Worm (Caenorhabditis elegans) whole organism, L1 larva: Measurements from ENCODE around the gene F23H12.3.
A peak's percentile ranks its signal among the peaks of the same experiment; 100 is the strongest.

Source experiments
- C04F5.9 ChIP-seq: sonication (generic microtip); optimal IDR thresholded peaks from 2 replicates; lab custom pipeline; 2016; ENCODE audit warnings: missing genetic modification characterization, missing compliant biosample characterization
- C16A3.4 ChIP-seq: fragments of 150-350 bp; optimal IDR thresholded peaks from 2 replicates; lab custom pipeline; 2014; ENCODE audit warnings: missing biosample characterization, missing genetic modification characterization
- C34B4.2 ChIP-seq: sonication (generic microtip); optimal IDR thresholded peaks from 2 replicates; lab custom pipeline; 2017; ENCODE audit warnings: mild to moderate bottlenecking, missing genetic modification characterization, missing compliant biosample characterization
- Y116A8C.19 ChIP-seq: sonication (generic microtip); optimal IDR thresholded peaks from 2 replicates; lab custom pipeline; 2016; ENCODE audit warnings: missing compliant biosample characterization, missing genetic modification characterization, borderline replicate concordance
- aly-2 ChIP-seq: fragments of 150-350 bp; optimal IDR thresholded peaks from 2 replicates; lab custom pipeline; 2014; ENCODE audit warnings: missing biosample characterization, missing genetic modification characterization
- ama-1 ChIP-seq: fragments of 150-350 bp; optimal IDR thresholded peaks from 2 replicates; lab custom pipeline; 2014
- ceh-8 ChIP-seq: fragments of 200-800 bp; sonication (Bioruptor generic); optimal IDR thresholded peaks from 2 replicates; lab custom pipeline; 2018; ENCODE audit warnings: mild to moderate bottlenecking, missing genetic modification characterization, moderate library complexity, missing compliant biosample characterization
- ceh-88 ChIP-seq: fragments of 200-800 bp; sonication (Bioruptor generic); IDR thresholded peaks from 2 replicates; pipeline ENCODE4 v1.3.6; 2022; ENCODE audit warnings: missing genetic modification characterization, missing compliant biosample characterization
- ceh-90 ChIP-seq: sonication (generic microtip); optimal IDR thresholded peaks from 2 replicates; lab custom pipeline; 2016; ENCODE audit warnings: missing genetic modification characterization, missing compliant biosample characterization
- efl-1 ChIP-seq, 4 experiments: fragments of 150-350 bp; optimal IDR thresholded peaks in 3 of 4; peaks in 1 of 4; 1 replicate in 1 of 4; 2 replicates in 3 of 4; lab custom pipeline; 2014; ENCODE audit warnings: missing biosample characterization in 2 of 4, missing genetic modification characterization in 2 of 4, missing genetic modification reagents in 2 of 4
- efl-3 ChIP-seq: fragments of 200-800 bp; sonication (Bioruptor generic); optimal IDR thresholded peaks from 2 replicates; lab custom pipeline; 2018; ENCODE audit warnings: mild to moderate bottlenecking, missing genetic modification characterization, missing compliant biosample characterization
- egl-27 ChIP-seq, 2 experiments: fragments of 150-350 bp in 1 of 2; sonication (generic microtip); optimal IDR thresholded peaks; 3 replicates each; lab custom pipeline; 2017 to 2018; ENCODE audit warnings: missing biosample characterization in 2 of 2, missing genetic modification characterization in 2 of 2, missing genetic modification reagents in 2 of 2
- elt-2 ChIP-seq: sonication (generic microtip); optimal IDR thresholded peaks from 2 replicates; lab custom pipeline; 2016; ENCODE audit warnings: missing genetic modification characterization, mild to moderate bottlenecking, inconsistent platforms, missing compliant biosample characterization, missing genetic modification reagents
- ets-5 ChIP-seq: fragments of 200-800 bp; sonication (Bioruptor generic); IDR thresholded peaks from 2 replicates; pipeline ENCODE4 v1.3.6; 2022; ENCODE audit warnings: missing genetic modification characterization, missing compliant biosample characterization
- fkh-4 ChIP-seq: sonication (generic microtip); optimal IDR thresholded peaks from 2 replicates; lab custom pipeline; 2016; ENCODE audit warnings: missing compliant biosample characterization, missing genetic modification characterization, borderline replicate concordance
- fos-1 ChIP-seq: fragments of 150-350 bp; optimal IDR thresholded peaks from 2 replicates; lab custom pipeline; 2014; ENCODE audit warnings: missing biosample characterization, missing genetic modification characterization
- grh-1 ChIP-seq: fragments of 200-800 bp; sonication (Bioruptor generic); IDR thresholded peaks from 2 replicates; pipeline ENCODE4 v1.3.6; 2022; ENCODE audit warnings: missing genetic modification reagents, missing genetic modification characterization, missing compliant biosample characterization
- jun-1 ChIP-seq: fragments of 150-350 bp; optimal IDR thresholded peaks from 2 replicates; lab custom pipeline; 2014; ENCODE audit warnings: missing biosample characterization, missing genetic modification reagents, missing genetic modification characterization
- lin-13 ChIP-seq: fragments of 150-350 bp; optimal IDR thresholded peaks from 2 replicates; lab custom pipeline; 2014; ENCODE audit warnings: missing biosample characterization, missing genetic modification reagents, missing genetic modification characterization
- lin-14 ChIP-seq: fragments of 200-800 bp; sonication (Bioruptor generic); optimal IDR thresholded peaks from 2 replicates; lab custom pipeline; 2018; ENCODE audit warnings: mild to moderate bottlenecking, missing genetic modification characterization, moderate library complexity, missing compliant biosample characterization
- lin-15B ChIP-seq: fragments of 150-350 bp; sonication (generic microtip); optimal IDR thresholded peaks from 3 replicates; lab custom pipeline; 2014; ENCODE audit warnings: missing biosample characterization, missing genetic modification characterization
- lsy-2 ChIP-seq, 2 experiments: fragments of 150-350 bp; optimal IDR thresholded peaks; 2 replicates each; lab custom pipeline; 2014; ENCODE audit warnings: missing biosample characterization in 2 of 2, missing genetic modification characterization in 2 of 2
- mab-9 ChIP-seq: fragments of 200-800 bp; sonication (Bioruptor generic); IDR thresholded peaks from 2 replicates; pipeline ENCODE4 v1.3.6; 2022; ENCODE audit warnings: missing genetic modification reagents, missing genetic modification characterization, missing compliant biosample characterization
- mdl-1 ChIP-seq, 2 experiments: fragments of 150-350 bp; optimal IDR thresholded peaks; 2 replicates each; lab custom pipeline; 2014 to 2017; ENCODE audit warnings: missing biosample characterization in 2 of 2, missing genetic modification characterization in 2 of 2, inconsistent platforms in 1 of 2
- mef-2 ChIP-seq: fragments of 150-350 bp; optimal IDR thresholded peaks from 2 replicates; lab custom pipeline; 2014; ENCODE audit warnings: missing biosample characterization, missing genetic modification characterization
- mep-1 ChIP-seq: fragments of 150-350 bp; optimal IDR thresholded peaks from 2 replicates; lab custom pipeline; 2014; ENCODE audit warnings: missing biosample characterization, missing genetic modification characterization
- nhr-19 ChIP-seq: fragments of 200-800 bp; sonication (Bioruptor generic); conservative IDR thresholded peaks from 2 replicates; pipeline ENCODE4 v1.3.6; 2022; ENCODE audit warnings: missing genetic modification characterization, missing compliant biosample characterization
- nhr-237 ChIP-seq: fragments of 150-350 bp; optimal IDR thresholded peaks from 2 replicates; lab custom pipeline; 2014; ENCODE audit warnings: missing biosample characterization, missing genetic modification characterization
- nhr-28 ChIP-seq: fragments of 150-350 bp; optimal IDR thresholded peaks from 2 replicates; lab custom pipeline; 2014; ENCODE audit warnings: missing biosample characterization, missing genetic modification characterization
- nhr-47 ChIP-seq: sonication (generic microtip); optimal IDR thresholded peaks from 2 replicates; lab custom pipeline; 2016; ENCODE audit warnings: mild to moderate bottlenecking, missing genetic modification characterization, moderate library complexity, missing compliant biosample characterization
- nhr-71 ChIP-seq: sonication (generic microtip); optimal IDR thresholded peaks from 2 replicates; lab custom pipeline; 2016; ENCODE audit warnings: mild to moderate bottlenecking, missing genetic modification characterization, moderate library complexity, missing compliant biosample characterization
- nhr-84 ChIP-seq: sonication (generic microtip); optimal IDR thresholded peaks from 2 replicates; lab custom pipeline; 2017; ENCODE audit warnings: missing biosample characterization, missing genetic modification characterization
- nhr-85 ChIP-seq: sonication (generic microtip); peaks from one replicate; lab custom pipeline; 2016; ENCODE audit warnings: missing genetic modification characterization, inconsistent platforms, missing compliant biosample characterization
- nhr-90 ChIP-seq: sonication (generic microtip); optimal IDR thresholded peaks from 2 replicates; lab custom pipeline; 2016; ENCODE audit warnings: mild to moderate bottlenecking, missing genetic modification characterization, missing compliant biosample characterization; ENCODE audit not compliant: poor library complexity
- pax-3 ChIP-seq: fragments of 200-800 bp; sonication (Bioruptor generic); optimal IDR thresholded peaks from 2 replicates; lab custom pipeline; 2018; ENCODE audit warnings: mild to moderate bottlenecking, missing genetic modification characterization, moderate library complexity, missing compliant biosample characterization
- rnt-1 ChIP-seq: sonication (generic microtip); optimal IDR thresholded peaks from 2 replicates; lab custom pipeline; 2016; ENCODE audit warnings: mild to moderate bottlenecking, missing genetic modification characterization, moderate library complexity, missing compliant biosample characterization
- skn-1 ChIP-seq: fragments of 150-350 bp; optimal IDR thresholded peaks from 2 replicates; lab custom pipeline; 2014; ENCODE audit warnings: missing biosample characterization, missing genetic modification characterization
- snpc-4 ChIP-seq: fragments of 150-350 bp; optimal IDR thresholded peaks from 2 replicates; lab custom pipeline; 2014; ENCODE audit warnings: missing biosample characterization, missing genetic modification characterization
- snu-23 ChIP-seq: sonication (generic microtip); optimal IDR thresholded peaks from 2 replicates; lab custom pipeline; 2016; ENCODE audit warnings: missing genetic modification characterization, missing compliant biosample characterization
- swsn-7 ChIP-seq: sonication (generic microtip); optimal IDR thresholded peaks from 2 replicates; lab custom pipeline; 2016; ENCODE audit warnings: missing genetic modification characterization, missing compliant biosample characterization
- tbx-2 ChIP-seq: sonication (generic microtip); optimal IDR thresholded peaks from 2 replicates; lab custom pipeline; 2016; ENCODE audit warnings: missing genetic modification characterization, missing compliant biosample characterization
- unc-130 ChIP-seq: fragments of 150-350 bp; optimal IDR thresholded peaks from 2 replicates; lab custom pipeline; 2017; ENCODE audit warnings: missing biosample characterization, missing genetic modification characterization, inconsistent platforms
- unc-30 ChIP-seq: sonication (generic microtip); optimal IDR thresholded peaks from 2 replicates; lab custom pipeline; 2017; ENCODE audit warnings: missing biosample characterization, missing genetic modification characterization
- unc-62 ChIP-seq: fragments of 150-350 bp; optimal IDR thresholded peaks from 2 replicates; lab custom pipeline; 2014; ENCODE audit warnings: missing biosample characterization, missing genetic modification reagents, missing genetic modification characterization

F23H12.3 gene

DNA sequence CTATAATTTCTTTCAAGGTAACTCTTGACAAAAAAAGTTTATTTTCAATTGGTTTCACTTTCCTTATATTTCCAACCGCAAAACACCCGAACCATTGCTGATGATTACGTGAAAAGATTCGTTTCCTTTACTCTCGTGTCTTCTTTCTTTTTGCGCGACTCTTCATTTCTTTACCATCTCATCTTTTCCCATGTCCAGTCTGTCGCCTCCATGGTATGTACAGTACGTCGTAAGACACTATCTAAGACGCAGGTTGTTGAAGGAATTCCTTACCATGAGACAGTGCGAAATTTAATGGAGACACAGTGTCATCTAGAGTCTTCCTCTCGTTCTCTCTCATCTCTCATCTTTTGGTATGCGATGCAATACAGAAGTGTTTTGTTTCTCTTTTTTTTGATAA lies 44.8 kb upstream of the F23H12.3 start (continued):
- TF ChIP-seq ceh-90 (tag; lab: Kevin White, UChicago): no peak
- TF ChIP-seq lsy-2 (tag; optimal IDR thresholded peaks at IDR 0.05; lab: Kevin White, UChicago): peak; percentile 56 to 85
- TF ChIP-seq rnt-1 (tag; lab: Kevin White, UChicago): no peak
- TF ChIP-seq ceh-88: no peak
- no peak for TF ChIP-seq nhr-237 (tag; lab: Kevin White, UChicago)
- TF ChIP-seq ama-1: peak; percentile 35
- TF ChIP-seq elt-2 (tag; lab: Kevin White, UChicago): peak; percentile 43
- peak; percentile 96 for TF ChIP-seq nhr-85 (tag; lab: Kevin White, UChicago)
- TF ChIP-seq swsn-7 (tag; lab: Kevin White, UChicago): peak; percentile 37
- peak; percentile 61; the same call in 1 of the 2 replicates for TF ChIP-seq grh-1 (GFP tag; lab: Robert Waterston, UW)
- peak; percentile 76 for TF ChIP-seq snu-23
- TF ChIP-seq nhr-28 (tag; lab: Kevin White, UChicago): no peak
- TF ChIP-seq aly-2 (tag; lab: Kevin White, UChicago): no peak
- no peak for TF ChIP-seq snpc-4 (tag; lab: Kevin White, UChicago)
- TF ChIP-seq lin-13: peak; percentile 50
- peak; percentile 77 for TF ChIP-seq jun-1 (tag; lab: Kevin White, UChicago)
- no peak for TF ChIP-seq unc-62
- peak; percentile 73 for TF ChIP-seq mep-1 (tag; lab: Kevin White, UChicago)
- TF ChIP-seq nhr-90 (tag; lab: Kevin White, UChicago): peak; percentile 77
- peak; percentile 58 to 72 for TF ChIP-seq efl-1 (optimal IDR thresholded peaks at IDR 0.05; lab: Kevin White, UChicago)
- peak; percentile 3 to 91 for TF ChIP-seq efl-1 (GFP tag; optimal IDR thresholded peaks at IDR 0.05 in 1 of 2; lab: Kevin White, UChicago)
- TF ChIP-seq tbx-2 (tag; lab: Kevin White, UChicago): peak; percentile 49
- no peak for TF ChIP-seq lin-15B
- peak; percentile 47 to 54 for TF ChIP-seq egl-27 (tag; optimal IDR thresholded peaks at IDR 0.05; lab: Kevin White, UChicago)
- peak; percentile 60 for TF ChIP-seq skn-1 (tag; lab: Kevin White, UChicago)
- no peak for TF ChIP-seq Y116A8C.19
- TF ChIP-seq ceh-8 (GFP tag; lab: Kevin White, UChicago): no peak
- peak; percentile 76 for TF ChIP-seq C16A3.4
- no peak for TF ChIP-seq ets-5
- TF ChIP-seq mdl-1 (tag; optimal IDR thresholded peaks at IDR 0.05; lab: Kevin White, UChicago): peak in 1 of 2 experiments; percentile 84
- no peak for TF ChIP-seq nhr-84 (tag; lab: Kevin White, UChicago)
- peak; percentile 62 for TF ChIP-seq fos-1 (tag; lab: Kevin White, UChicago)
- no peak for TF ChIP-seq fkh-4 (tag; lab: Kevin White, UChicago)
- TF ChIP-seq mef-2: no peak
- peak; percentile 50 for TF ChIP-seq unc-130
- TF ChIP-seq C34B4.2 (tag; lab: Kevin White, UChicago): no peak
- peak; percentile 63 for TF ChIP-seq nhr-19 (GFP tag; lab: Robert Waterston, UW)
- TF ChIP-seq unc-30 (tag; lab: Kevin White, UChicago): no peak
- no peak for TF ChIP-seq pax-3 (tag; lab: Kevin White, UChicago)
- TF ChIP-seq nhr-47 (tag; lab: Kevin White, UChicago): peak; percentile 35
- peak; percentile 84 for TF ChIP-seq lin-14 (GFP tag; lab: Kevin White, UChicago)
- no peak for TF ChIP-seq mab-9 (GFP tag; lab: Robert Waterston, UW)
- no peak for TF ChIP-seq C04F5.9 (tag; lab: Kevin White, UChicago)
- no peak for TF ChIP-seq efl-3 (GFP tag; lab: Kevin White, UChicago)
- TF ChIP-seq nhr-71 (tag; lab: Kevin White, UChicago): peak; percentile 81
